Worm (Caenorhabditis elegans): ENCODE data around the gene tag-124.

The tag-124 gene

DNA sequence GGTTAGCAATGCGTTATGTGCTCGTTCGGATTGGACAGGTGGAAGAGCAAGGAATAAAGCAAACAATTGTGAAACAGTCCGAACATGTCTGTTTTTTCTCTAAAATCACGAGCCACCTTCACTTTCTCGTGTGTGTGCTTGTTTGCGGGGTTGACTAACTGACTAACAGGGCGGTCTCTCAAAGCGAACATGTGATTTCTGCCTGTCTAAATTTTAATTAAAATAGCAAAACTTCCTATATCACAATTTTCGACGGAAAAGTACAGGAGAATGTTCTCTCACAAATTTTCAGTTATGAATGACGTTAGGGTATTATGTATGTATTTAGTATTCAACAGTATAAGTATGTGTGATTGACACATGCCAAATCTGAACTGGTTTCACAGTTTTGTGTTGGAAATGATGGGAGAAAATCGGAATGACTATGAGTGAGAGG is 30.8 kb downstream of the tag-124 start:
- TF ChIP-seq nhr-20 (tag; optimal IDR thresholded peaks at IDR 0.05) (peak; percentile 9), lin-14 (GFP tag; optimal IDR thresholded peaks at IDR 0.05) (peak; percentile 39), blmp-1 (tag; optimal IDR thresholded peaks at IDR 0.05) (peak; percentile 23), ces-1 (GFP tag; optimal IDR thresholded peaks at IDR 0.05) (no peak), F16B12.6 (tag; optimal IDR thresholded peaks at IDR 0.05) (no peak), lir-3 (tag; optimal IDR thresholded peaks at IDR 0.05; ENCODE audit: poor library complexity) (no peak), lin-35 (GFP tag; optimal IDR thresholded peaks at IDR 0.05) (peak in 1 of 2 experiments; percentile 40), ceh-82 (tag; optimal IDR thresholded peaks at IDR 0.05) (no peak), mdl-1 (tag; optimal IDR thresholded peaks at IDR 0.05) (peak in 1 of 2 experiments; percentile 74), nhr-71 (tag; optimal IDR thresholded peaks at IDR 0.05) (peak; percentile 44), efl-1 (optimal IDR thresholded peaks at IDR 0.05) (no peak), efl-1 (GFP tag; optimal IDR thresholded peaks at IDR 0.05 in 1 of 2) (peak in 1 of 2 experiments; percentile 94), unc-30 (tag; optimal IDR thresholded peaks at IDR 0.05) (no peak), aha-1 (tag; optimal IDR thresholded peaks at IDR 0.05) (no peak), fkh-8 (tag; optimal IDR thresholded peaks at IDR 0.05) (no peak), sup-37 (GFP tag; optimal IDR thresholded peaks at IDR 0.05) (no peak), lin-39 (tag; optimal IDR thresholded peaks at IDR 0.05) (no peak)

DNA sequence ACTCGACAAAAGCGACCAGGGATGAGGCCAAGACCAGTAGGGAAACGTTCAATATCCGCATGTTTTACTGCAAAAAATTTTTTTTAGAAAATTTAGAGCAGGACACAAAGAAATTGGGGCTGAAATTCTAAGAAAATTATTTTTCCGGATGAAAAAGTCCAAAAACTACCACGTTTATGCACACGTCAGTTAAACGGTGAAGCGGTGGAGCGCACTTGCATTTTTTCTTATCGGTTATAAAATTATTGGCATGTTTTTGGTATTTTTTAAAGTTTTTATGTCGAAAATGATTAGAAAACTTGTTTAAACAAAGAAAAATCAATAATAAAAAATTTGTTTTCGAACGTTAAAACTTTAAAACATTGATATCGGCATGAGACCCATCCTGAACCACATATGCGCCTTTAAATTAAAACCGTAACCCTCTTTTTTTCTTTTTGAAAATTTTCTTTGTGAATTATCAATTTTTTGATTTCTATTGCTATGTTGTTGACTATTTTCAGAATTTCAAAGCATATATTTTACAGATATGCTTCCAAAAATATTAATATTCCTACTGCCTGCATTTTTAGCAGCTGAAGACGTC is 33.1 kb downstream of the tag-124 start, which contains the start of the genes dnj-20 and ZK1307.8:
TSS of gene dnj-20 (minus strand) at position 67 of the 586 bp plus-strand sequence.
TSS of gene ZK1307.8 (plus strand) at position 504 of the 586 bp plus-strand sequence.
- peak; percentile 27 for TF ChIP-seq C16A3.4 (tag; optimal IDR thresholded peaks at IDR 0.05)
- TF ChIP-seq ztf-11 (tag; optimal IDR thresholded peaks at IDR 0.05), result no peak
- peak; percentile 19 for TF ChIP-seq lin-14 (GFP tag; optimal IDR thresholded peaks at IDR 0.05)
- TF ChIP-seq irx-1 (tag; optimal IDR thresholded peaks at IDR 0.05), result no peak
- TF ChIP-seq blmp-1 (tag; optimal IDR thresholded peaks at IDR 0.05), result peak; percentile 22
- no peak for TF ChIP-seq nhr-19 (GFP tag; conservative IDR thresholded peaks at IDR 0.05)
- no peak for TF ChIP-seq pag-3 (tag; optimal IDR thresholded peaks at IDR 0.05; ENCODE audit: borderline replicate concordance, insufficient read depth)
- TF ChIP-seq C34B4.2 (tag; optimal IDR thresholded peaks at IDR 0.05), result no peak
- peak in 1 of 2 experiments; percentile 25 for TF ChIP-seq lin-35 (GFP tag; optimal IDR thresholded peaks at IDR 0.05)
- TF ChIP-seq elt-3 (tag; optimal IDR thresholded peaks at IDR 0.05), result peak in 1 of 6 experiments; percentile 33
- peak; percentile 22 for TF ChIP-seq mep-1 (tag; optimal IDR thresholded peaks at IDR 0.05)
- TF ChIP-seq grh-1 (GFP tag; IDR thresholded peaks at IDR 0.05), result no peak
- peak; percentile 98 for TF ChIP-seq xbp-1 (tag; optimal IDR thresholded peaks at IDR 0.05)
- peak in 2 of 3 experiments; percentile 10 to 39 for TF ChIP-seq dpl-1 (GFP tag; optimal IDR thresholded peaks at IDR 0.05)
- peak; percentile 6 for TF ChIP-seq nhr-71 (tag; optimal IDR thresholded peaks at IDR 0.05)
- peak in 1 of 2 experiments; percentile 26 for TF ChIP-seq efl-1 (optimal IDR thresholded peaks at IDR 0.05)
- TF ChIP-seq efl-1 (GFP tag; optimal IDR thresholded peaks at IDR 0.05 in 1 of 2), result peak; percentile 9 to 12
- peak; percentile 3 for TF ChIP-seq nhr-20 (tag; optimal IDR thresholded peaks at IDR 0.05)
- TF ChIP-seq lsy-2 (tag; optimal IDR thresholded peaks at IDR 0.05), result peak; percentile 14 to 46

DNA sequence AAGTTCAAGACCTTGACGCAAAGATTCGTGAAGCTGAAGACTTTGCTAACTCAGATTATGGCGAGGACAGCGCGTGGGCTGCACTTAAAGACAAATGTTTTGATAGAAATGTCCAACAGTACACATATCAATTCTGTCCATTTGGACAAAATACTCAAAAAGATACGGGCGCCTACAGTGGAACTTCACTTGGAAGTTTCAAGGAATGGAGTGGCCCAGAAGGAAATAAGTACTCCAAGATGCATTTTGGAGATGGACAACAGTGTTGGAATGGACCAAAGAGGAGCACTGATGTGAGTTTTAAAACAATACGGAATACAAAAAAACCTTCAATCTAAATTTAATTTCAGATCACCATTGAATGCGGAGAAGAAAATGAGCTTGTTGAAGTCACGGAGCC is 34.8 kb downstream of the tag-124 start:
- TF ChIP-seq fkh-4 (tag; optimal IDR thresholded peaks at IDR 0.05; ENCODE audit: borderline replicate concordance) (no peak), C34B4.2 (tag; optimal IDR thresholded peaks at IDR 0.05) (no peak)

DNA sequence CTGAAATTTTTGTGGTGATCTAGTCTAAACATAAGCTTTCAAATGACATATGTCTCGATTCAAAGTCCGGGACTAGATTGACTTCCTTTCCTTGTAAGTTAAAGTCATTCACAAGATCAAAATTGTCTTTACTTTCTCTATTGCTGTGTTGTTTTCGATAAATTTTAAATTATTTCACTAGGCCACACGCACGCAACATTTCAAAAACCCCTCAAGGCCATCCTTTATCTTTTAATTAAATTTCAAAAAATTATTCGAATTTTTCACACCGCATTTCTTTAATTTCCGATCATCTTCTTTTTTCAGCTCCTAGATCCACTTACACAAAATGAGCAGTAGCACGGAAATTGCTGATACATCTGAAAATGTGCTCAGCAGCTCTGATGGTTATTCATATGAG is 45.2 kb downstream of the tag-124 start, which contains the start of gene ZK1307.7:
TSS of gene ZK1307.7 (plus strand) at position 301 of the 400 bp plus-strand sequence.
- no peak for TF ChIP-seq aha-1 (tag; optimal IDR thresholded peaks at IDR 0.05)
- TF ChIP-seq pax-3 (tag; optimal IDR thresholded peaks at IDR 0.05), result no peak
- no peak for TF ChIP-seq unc-130 (tag; optimal IDR thresholded peaks at IDR 0.05)
- no peak for TF ChIP-seq alr-1 (tag; optimal IDR thresholded peaks at IDR 0.05; ENCODE audit: borderline replicate concordance)
- TF ChIP-seq ama-1 (optimal IDR thresholded peaks at IDR 0.05), result no peak
- TF ChIP-seq blmp-1 (tag; optimal IDR thresholded peaks at IDR 0.05), result no peak
- no peak for TF ChIP-seq elt-3 (tag; optimal IDR thresholded peaks at IDR 0.05)
